Worm (Caenorhabditis elegans) whole organism, L2 larva: Measurements from ENCODE around the gene fubl-1.

Source experiments
- C34F6.9 ChIP-seq: fragments of 150-350 bp; optimal IDR thresholded peaks from 2 replicates; lab custom pipeline; 2014; ENCODE audit warnings: missing biosample characterization, missing genetic modification characterization
- F13H6.1 ChIP-seq: sonication (generic microtip); optimal IDR thresholded peaks from 2 replicates; lab custom pipeline; 2016; ENCODE audit warnings: missing genetic modification characterization, missing compliant biosample characterization
- R02D3.7 ChIP-seq: fragments of 150-350 bp; optimal IDR thresholded peaks from 2 replicates; lab custom pipeline; 2014; ENCODE audit warnings: missing biosample characterization, missing genetic modification characterization
- ZK546.5 ChIP-seq: sonication (generic microtip); optimal IDR thresholded peaks from 2 replicates; lab custom pipeline; 2017; ENCODE audit warnings: missing biosample characterization, missing genetic modification characterization
- alr-1 ChIP-seq: fragments of 150-350 bp; optimal IDR thresholded peaks from 2 replicates; lab custom pipeline; 2014; ENCODE audit warnings: missing biosample characterization, missing genetic modification characterization
- aly-2 ChIP-seq: fragments of 150-350 bp; optimal IDR thresholded peaks from 2 replicates; lab custom pipeline; 2014; ENCODE audit warnings: missing biosample characterization, missing genetic modification characterization
- ama-1 ChIP-seq: fragments of 150-350 bp; optimal IDR thresholded peaks from 2 replicates; lab custom pipeline; 2018; ENCODE audit warnings: inconsistent platforms
- blmp-1 ChIP-seq: sonication (generic microtip); optimal IDR thresholded peaks from 2 replicates; lab custom pipeline; 2017; ENCODE audit warnings: missing genetic modification characterization, mild to moderate bottlenecking, missing compliant biosample characterization, antibody characterized with exemption, moderate library complexity; ENCODE audit not compliant: insufficient read depth
- ceh-82 ChIP-seq: fragments of 150-350 bp; optimal IDR thresholded peaks from 2 replicates; lab custom pipeline; 2014; ENCODE audit warnings: missing biosample characterization, missing genetic modification characterization
- crh-2 ChIP-seq: sonication (generic microtip); optimal IDR thresholded peaks from 2 replicates; lab custom pipeline; 2017; ENCODE audit warnings: missing biosample characterization, missing genetic modification characterization
- egl-27 ChIP-seq: sonication (generic microtip); optimal IDR thresholded peaks from 3 replicates; lab custom pipeline; 2017; ENCODE audit warnings: missing biosample characterization, missing genetic modification reagents, missing genetic modification characterization
- elt-1 ChIP-seq: fragments of 150-350 bp; optimal IDR thresholded peaks from 2 replicates; lab custom pipeline; 2014; ENCODE audit warnings: missing biosample characterization, missing genetic modification characterization
- fos-1 ChIP-seq: fragments of 150-350 bp; optimal IDR thresholded peaks from 2 replicates; lab custom pipeline; 2014; ENCODE audit warnings: missing biosample characterization, missing genetic modification characterization
- gmeb-1 ChIP-seq: fragments of 150-350 bp; optimal IDR thresholded peaks from 2 replicates; lab custom pipeline; 2014; ENCODE audit warnings: missing biosample characterization, missing genetic modification characterization
- lin-11 ChIP-seq: fragments of 150-350 bp; sonication (generic microtip); optimal IDR thresholded peaks from 2 replicates; lab custom pipeline; 2014; ENCODE audit warnings: missing biosample characterization, missing genetic modification characterization, inconsistent platforms, mixed read lengths
- lin-13 ChIP-seq: fragments of 150-350 bp; optimal IDR thresholded peaks from 2 replicates; lab custom pipeline; 2014; ENCODE audit warnings: missing biosample characterization, missing genetic modification reagents, missing genetic modification characterization
- lin-39 ChIP-seq: fragments of 150-350 bp; optimal IDR thresholded peaks from 2 replicates; lab custom pipeline; 2014; ENCODE audit warnings: missing biosample characterization, missing genetic modification reagents, missing genetic modification characterization
- lsy-2 ChIP-seq, 2 experiments: fragments of 150-350 bp in 1 of 2; sonication (generic microtip) in 1 of 2; optimal IDR thresholded peaks; 2 replicates each; lab custom pipeline; 2014 to 2017; ENCODE audit warnings: missing biosample characterization in 2 of 2, missing genetic modification characterization in 2 of 2
- mab-5 ChIP-seq: fragments of 150-350 bp; optimal IDR thresholded peaks from 2 replicates; lab custom pipeline; 2014; ENCODE audit warnings: missing biosample characterization, missing genetic modification characterization
- mbf-1 ChIP-seq: sonication (generic microtip); optimal IDR thresholded peaks from 2 replicates; lab custom pipeline; 2017; ENCODE audit warnings: missing biosample characterization, missing genetic modification characterization
- mdl-1 ChIP-seq, 2 experiments: fragments of 150-350 bp in 1 of 2; sonication (generic microtip) in 1 of 2; optimal IDR thresholded peaks; 2 replicates each; lab custom pipeline; 2017; ENCODE audit warnings: missing biosample characterization in 2 of 2, missing genetic modification characterization in 2 of 2
- nhr-11 ChIP-seq: fragments of 150-350 bp; optimal IDR thresholded peaks from 2 replicates; lab custom pipeline; 2014; ENCODE audit warnings: missing biosample characterization, missing genetic modification characterization
- nhr-129 ChIP-seq: fragments of 150-350 bp; optimal IDR thresholded peaks from 2 replicates; lab custom pipeline; 2014; ENCODE audit warnings: missing biosample characterization, missing genetic modification characterization
- nhr-21 ChIP-seq: fragments of 150-350 bp; optimal IDR thresholded peaks from 2 replicates; lab custom pipeline; 2014; ENCODE audit warnings: missing biosample characterization, missing genetic modification characterization
- nhr-25 ChIP-seq: fragments of 150-350 bp; sonication (generic microtip); optimal IDR thresholded peaks from 3 replicates; lab custom pipeline; 2014; ENCODE audit warnings: missing biosample characterization, missing genetic modification characterization
- nhr-77 ChIP-seq: fragments of 150-350 bp; optimal IDR thresholded peaks from 2 replicates; lab custom pipeline; 2014; ENCODE audit warnings: missing biosample characterization, missing genetic modification characterization
- peb-1 ChIP-seq: fragments of 150-350 bp; optimal IDR thresholded peaks from 2 replicates; lab custom pipeline; 2014; ENCODE audit warnings: missing biosample characterization, missing genetic modification characterization
- sem-4 ChIP-seq: fragments of 150-350 bp; optimal IDR thresholded peaks from 2 replicates; lab custom pipeline; 2014; ENCODE audit warnings: missing biosample characterization, missing genetic modification reagents, missing genetic modification characterization
- skn-1 ChIP-seq: sonication (generic microtip); optimal IDR thresholded peaks from 2 replicates; lab custom pipeline; 2017; ENCODE audit warnings: missing biosample characterization, missing genetic modification characterization
- sma-3 ChIP-seq: sonication (generic microtip); optimal IDR thresholded peaks from 2 replicates; lab custom pipeline; 2016; ENCODE audit warnings: missing genetic modification reagents, missing genetic modification characterization, missing compliant biosample characterization
- sma-9 ChIP-seq, 2 experiments: fragments of 150-350 bp in 1 of 2; sonication (generic microtip) in 1 of 2; optimal IDR thresholded peaks; 2 replicates each; lab custom pipeline; 2014 to 2016; ENCODE audit warnings: missing genetic modification characterization in 2 of 2, mild to moderate bottlenecking in 1 of 2, missing biosample characterization in 1 of 2, missing compliant biosample characterization in 1 of 2, missing genetic modification reagents in 1 of 2, moderate library complexity in 1 of 2
- snpc-4 ChIP-seq: fragments of 150-350 bp; optimal IDR thresholded peaks from 2 replicates; lab custom pipeline; 2014; ENCODE audit warnings: missing biosample characterization, missing genetic modification characterization
- unc-39 ChIP-seq: fragments of 150-350 bp; optimal IDR thresholded peaks from 2 replicates; lab custom pipeline; 2014; ENCODE audit warnings: missing biosample characterization, missing genetic modification characterization
- unc-55 ChIP-seq: fragments of 150-350 bp; sonication (generic microtip); optimal IDR thresholded peaks from 3 replicates; lab custom pipeline; 2014; ENCODE audit warnings: missing biosample characterization, missing genetic modification reagents, missing genetic modification characterization
- unc-62 ChIP-seq: fragments of 150-350 bp; optimal IDR thresholded peaks from 2 replicates; lab custom pipeline; 2014; ENCODE audit warnings: missing biosample characterization, missing genetic modification reagents, missing genetic modification characterization
- ztf-1 ChIP-seq: fragments of 200-800 bp; sonication (Bioruptor generic); conservative IDR thresholded peaks from 2 replicates; pipeline ENCODE4 v1.3.6; 2022; ENCODE audit warnings: missing genetic modification characterization, missing compliant biosample characterization

fubl-1 gene

DNA sequence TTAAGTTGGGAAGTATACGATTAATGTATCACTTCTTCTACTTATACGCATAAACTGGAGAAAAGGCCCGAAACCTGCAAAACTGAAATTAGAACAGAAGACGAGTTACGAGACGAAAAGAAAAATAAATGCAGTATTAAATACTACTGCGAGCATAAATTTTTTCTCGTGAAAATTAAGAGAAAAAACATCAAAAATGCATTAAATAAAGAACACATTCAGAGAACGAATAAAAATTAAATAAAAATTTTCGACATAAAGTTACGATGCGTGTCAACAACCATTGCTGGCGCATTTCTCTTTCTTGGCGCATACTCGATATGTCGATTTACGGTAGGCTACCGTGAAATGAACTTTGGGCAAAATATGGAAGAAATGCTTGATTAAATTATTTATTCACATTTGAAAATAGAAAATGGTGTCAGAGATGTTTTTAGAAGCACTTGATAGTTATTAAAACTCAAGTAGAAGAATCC lies 33.8 kb downstream of the fubl-1 start, which contains the start of the genes ZK856.19 and ZK856.11:
Gene ZK856.19, minus strand, starts transcription at position 51 of the 476 bp plus-strand sequence.
Gene ZK856.11, minus strand, starts transcription at position 76 of the 476 bp plus-strand sequence.
- TF ChIP-seq nhr-129 (tag; lab: Kevin White, UChicago) (peak; percentile 43), lsy-2 (tag; optimal IDR thresholded peaks at IDR 0.05; lab: Kevin White, UChicago) (peak; percentile 67 to 89), nhr-21 (tag; lab: Kevin White, UChicago) (peak; percentile 41), lin-39 (tag; lab: Kevin White, UChicago) (no peak), unc-62 (GFP tag; lab: Kevin White, UChicago) (no peak), ama-1 (lab: Kevin White, UChicago) (peak; percentile 25), lin-11 (tag; lab: Kevin White, UChicago) (no peak), egl-27 (tag; lab: Kevin White, UChicago) (no peak), F13H6.1 (tag; lab: Kevin White, UChicago) (no peak), nhr-25 (tag; lab: Kevin White, UChicago) (peak; percentile 66), R02D3.7 (peak; percentile 52), ceh-82 (no peak), sem-4 (tag; lab: Kevin White, UChicago) (peak; percentile 21), blmp-1 (no peak), crh-2 (tag; lab: Kevin White, UChicago) (peak; percentile 76), C34F6.9 (peak; percentile 86), ztf-1 (no peak), mab-5 (tag; lab: Kevin White, UChicago) (peak; percentile 37), lin-13 (peak; percentile 51), gmeb-1 (tag; lab: Kevin White, UChicago) (peak; percentile 80), unc-55 (peak; percentile 72), sma-3 (GFP tag; lab: Kevin White, UChicago) (peak; percentile 62), sma-9 (GFP tag; optimal IDR thresholded peaks at IDR 0.05; lab: Kevin White, UChicago) (peak; percentile 41), sma-9 (tag; optimal IDR thresholded peaks at IDR 0.05; lab: Kevin White, UChicago) (no peak)

DNA sequence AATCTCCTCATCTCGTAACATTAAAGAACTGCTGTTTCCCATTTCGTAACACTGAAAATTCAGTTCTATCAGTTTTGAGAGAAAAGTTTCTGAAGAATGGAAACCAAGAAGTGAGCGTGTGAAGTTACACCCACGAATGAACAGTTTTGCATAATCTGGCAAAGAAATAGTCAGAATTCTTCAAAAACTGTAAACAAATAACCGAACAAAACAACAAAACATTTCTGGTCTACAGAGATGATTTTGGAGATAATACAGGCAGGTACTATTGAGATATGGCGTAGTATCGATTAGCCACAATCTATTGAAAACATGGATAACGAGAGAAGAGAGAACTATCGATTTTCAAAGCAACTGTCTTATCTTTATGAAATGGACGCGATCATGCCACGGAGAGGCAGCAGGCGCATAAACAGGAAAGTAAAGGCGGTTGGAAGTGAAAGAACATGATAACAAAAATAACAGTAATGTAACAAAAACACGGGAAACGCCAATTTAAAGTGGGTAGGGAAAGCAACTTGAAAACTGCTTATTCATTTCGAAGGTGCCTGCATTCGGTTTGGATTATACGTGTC lies 35.1 kb downstream of the fubl-1 start, which contains the start of gene chpf-1:
Gene chpf-1, minus strand, starts transcription at position 51 of the 575 bp plus-strand sequence.
- peak in 1 of 2 experiments; percentile 0 for TF ChIP-seq lsy-2 (tag; optimal IDR thresholded peaks at IDR 0.05; lab: Kevin White, UChicago)
- TF ChIP-seq snpc-4 (tag; lab: Kevin White, UChicago): no peak
- TF ChIP-seq crh-2 (tag; lab: Kevin White, UChicago): peak; percentile 76
- TF ChIP-seq fos-1: peak; percentile 70
- TF ChIP-seq ama-1 (lab: Kevin White, UChicago): peak; percentile 17
- no peak for TF ChIP-seq aly-2 (tag; lab: Kevin White, UChicago)
- peak; percentile 59 for TF ChIP-seq blmp-1
- peak; percentile 2 for TF ChIP-seq sma-9 (GFP tag; optimal IDR thresholded peaks at IDR 0.05; lab: Kevin White, UChicago)
- TF ChIP-seq sma-9 (tag; optimal IDR thresholded peaks at IDR 0.05; lab: Kevin White, UChicago): no peak
- TF ChIP-seq F13H6.1 (tag; lab: Kevin White, UChicago): no peak
- no peak for TF ChIP-seq ceh-82
- no peak for TF ChIP-seq elt-1 (tag; lab: Kevin White, UChicago)
- peak; percentile 14 for TF ChIP-seq nhr-129 (tag; lab: Kevin White, UChicago)
- TF ChIP-seq mbf-1: no peak

DNA sequence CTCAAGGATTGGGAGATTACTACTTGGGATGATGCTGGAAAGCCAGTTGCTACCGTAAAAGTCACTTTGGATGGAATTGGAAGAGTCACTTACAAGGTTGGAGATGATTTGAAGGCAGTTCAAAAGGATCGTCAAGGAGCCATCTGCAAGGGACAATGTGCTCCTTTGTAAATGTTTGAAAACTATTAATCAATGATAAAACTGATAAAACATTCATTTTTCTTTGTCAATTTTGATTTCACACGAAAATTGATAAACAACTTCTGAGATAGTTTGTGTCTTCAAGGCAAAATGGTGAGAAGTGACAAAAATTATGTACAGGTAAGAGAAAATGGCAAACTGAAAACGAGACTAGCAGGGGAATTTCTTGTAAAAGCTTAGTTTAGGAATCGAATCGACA lies 36.3 kb downstream of the fubl-1 start:
- no peak for TF ChIP-seq skn-1
- TF ChIP-seq ZK546.5 (tag; lab: Kevin White, UChicago): no peak
- no peak for TF ChIP-seq elt-1 (tag; lab: Kevin White, UChicago)
- no peak for TF ChIP-seq sem-4 (tag; lab: Kevin White, UChicago)
- TF ChIP-seq crh-2 (tag; lab: Kevin White, UChicago): no peak
- no peak for TF ChIP-seq nhr-129 (tag; lab: Kevin White, UChicago)
- no peak for TF ChIP-seq unc-39 (tag; lab: Kevin White, UChicago)
- TF ChIP-seq F13H6.1 (tag; lab: Kevin White, UChicago): no peak
- TF ChIP-seq nhr-11 (tag; lab: Kevin White, UChicago): no peak
- TF ChIP-seq fos-1: no peak
- TF ChIP-seq peb-1 (tag; lab: Kevin White, UChicago): no peak
- no peak for TF ChIP-seq nhr-77 (tag; lab: Kevin White, UChicago)
- TF ChIP-seq aly-2 (tag; lab: Kevin White, UChicago): no peak

DNA sequence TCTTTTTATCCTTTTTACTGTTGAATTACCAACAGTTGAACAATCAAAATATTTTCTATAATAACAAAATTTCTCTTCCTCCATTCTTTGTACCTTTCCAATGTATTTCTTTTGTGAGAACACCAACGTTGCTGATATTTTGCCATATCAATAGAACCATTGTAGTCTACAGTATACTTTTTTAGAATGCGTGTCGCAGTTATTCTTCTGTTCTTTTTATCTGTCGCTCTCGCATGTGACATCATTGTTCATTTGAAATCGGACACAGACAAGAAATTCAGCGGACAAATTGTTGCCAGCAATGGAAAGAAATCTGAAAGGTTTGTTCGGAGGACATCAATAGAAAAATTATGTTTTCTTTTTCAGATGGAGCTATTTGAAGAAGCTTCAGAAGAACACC lies 36.8 kb downstream of the fubl-1 start, which contains the start of gene ZK856.7:
Gene ZK856.7, plus strand, starts transcription at position 186 of the 400 bp plus-strand sequence.
- peak; percentile 25 for TF ChIP-seq nhr-25 (tag; lab: Kevin White, UChicago)
- no peak for TF ChIP-seq mdl-1 (tag; optimal IDR thresholded peaks at IDR 0.05; lab: Kevin White, UChicago)
- TF ChIP-seq alr-1: no peak
- TF ChIP-seq lsy-2 (tag; optimal IDR thresholded peaks at IDR 0.05; lab: Kevin White, UChicago): peak in 1 of 2 experiments; percentile 11
- TF ChIP-seq crh-2 (tag; lab: Kevin White, UChicago): peak; percentile 37
- no peak for TF ChIP-seq R02D3.7
- no peak for TF ChIP-seq gmeb-1 (tag; lab: Kevin White, UChicago)
- no peak for TF ChIP-seq F13H6.1 (tag; lab: Kevin White, UChicago)
